Fruit fly (Drosophila melanogaster): ENCODE results near the gene CG6431.

- no peak for TF ChIP-seq h (optimal IDR thresholded peaks at IDR 0.05)
- TF ChIP-seq psq (optimal IDR thresholded peaks at IDR 0.05), result no peak
Measured at dm6 chr2L:10708089-10708488, 15.9 kb upstream of the CG6431 start.

All from Kc167 (cell line).